Worm (Caenorhabditis elegans) whole organism, L1 larva: Measurements from ENCODE around the gene gadr-2.
A peak's percentile ranks its signal among the peaks of the same experiment; 100 is the strongest.

Experiments used
- C04F5.9 ChIP-seq: sonication (generic microtip); optimal IDR thresholded peaks from 2 replicates; lab custom pipeline; 2016; ENCODE audit warnings: missing genetic modification characterization, missing compliant biosample characterization
- C34B4.2 ChIP-seq: sonication (generic microtip); optimal IDR thresholded peaks from 2 replicates; lab custom pipeline; 2017; ENCODE audit warnings: mild to moderate bottlenecking, missing genetic modification characterization, missing compliant biosample characterization
- F16B12.6 ChIP-seq: fragments of 150-350 bp; optimal IDR thresholded peaks from 2 replicates; lab custom pipeline; 2014; ENCODE audit warnings: missing biosample characterization, missing genetic modification characterization
- Y116A8C.19 ChIP-seq: sonication (generic microtip); optimal IDR thresholded peaks from 2 replicates; lab custom pipeline; 2016; ENCODE audit warnings: missing compliant biosample characterization, missing genetic modification characterization, borderline replicate concordance
- alr-1 ChIP-seq: fragments of 200-800 bp; sonication (Bioruptor generic); optimal IDR thresholded peaks from 2 replicates; lab custom pipeline; 2018; ENCODE audit warnings: borderline replicate concordance, mild to moderate bottlenecking, missing genetic modification characterization, missing compliant biosample characterization
- aly-2 ChIP-seq: fragments of 150-350 bp; optimal IDR thresholded peaks from 2 replicates; lab custom pipeline; 2014; ENCODE audit warnings: missing biosample characterization, missing genetic modification characterization
- ama-1 ChIP-seq: fragments of 150-350 bp; optimal IDR thresholded peaks from 2 replicates; lab custom pipeline; 2014
- blmp-1 ChIP-seq: fragments of 150-350 bp; optimal IDR thresholded peaks from 2 replicates; lab custom pipeline; 2014; ENCODE audit warnings: missing biosample characterization, missing genetic modification characterization
- ceh-82 ChIP-seq, 3 experiments: fragments of 150-350 bp in 1 of 3; sonication (generic microtip) in 2 of 3; optimal IDR thresholded peaks; 2 replicates each; lab custom pipeline; 2014 to 2017; ENCODE audit warnings: missing biosample characterization in 3 of 3, missing genetic modification characterization in 3 of 3
- ceh-90 ChIP-seq: sonication (generic microtip); optimal IDR thresholded peaks from 2 replicates; lab custom pipeline; 2016; ENCODE audit warnings: missing genetic modification characterization, missing compliant biosample characterization
- ces-1 ChIP-seq: fragments of 150-350 bp; optimal IDR thresholded peaks from 2 replicates; lab custom pipeline; 2014; ENCODE audit warnings: missing biosample characterization, missing genetic modification reagents, missing genetic modification characterization
- dpl-1 ChIP-seq, 3 experiments: fragments of 150-350 bp in 2 of 3; sonication (generic microtip) in 1 of 3; optimal IDR thresholded peaks; 2 replicates each; lab custom pipeline; 2014 to 2017; ENCODE audit warnings: missing biosample characterization in 3 of 3, missing genetic modification characterization in 3 of 3, missing genetic modification reagents in 3 of 3
- dsc-1 ChIP-seq: sonication (generic microtip); optimal IDR thresholded peaks from 2 replicates; lab custom pipeline; 2016; ENCODE audit warnings: mild to moderate bottlenecking, missing genetic modification characterization, missing compliant biosample characterization
- efl-1 ChIP-seq, 4 experiments: fragments of 150-350 bp; optimal IDR thresholded peaks in 3 of 4; peaks in 1 of 4; 1 replicate in 1 of 4; 2 replicates in 3 of 4; lab custom pipeline; 2014; ENCODE audit warnings: missing biosample characterization in 2 of 4, missing genetic modification characterization in 2 of 4, missing genetic modification reagents in 2 of 4
- efl-3 ChIP-seq: fragments of 200-800 bp; sonication (Bioruptor generic); optimal IDR thresholded peaks from 2 replicates; lab custom pipeline; 2018; ENCODE audit warnings: mild to moderate bottlenecking, missing genetic modification characterization, missing compliant biosample characterization
- egl-13 ChIP-seq: sonication (generic microtip); optimal IDR thresholded peaks from 2 replicates; lab custom pipeline; 2016; ENCODE audit warnings: missing genotype, missing genetic modification reagents, missing genetic modification characterization, missing compliant biosample characterization
- egl-27 ChIP-seq, 2 experiments: fragments of 150-350 bp in 1 of 2; sonication (generic microtip); optimal IDR thresholded peaks; 3 replicates each; lab custom pipeline; 2017 to 2018; ENCODE audit warnings: missing biosample characterization in 2 of 2, missing genetic modification characterization in 2 of 2, missing genetic modification reagents in 2 of 2
- elt-3 ChIP-seq, 6 experiments: fragments of 150-350 bp in 1 of 6; sonication (generic microtip); optimal IDR thresholded peaks; 2 replicates each; lab custom pipeline; 2017 to 2018; ENCODE audit warnings: missing biosample characterization in 6 of 6, missing genetic modification characterization in 6 of 6, inconsistent platforms in 1 of 6
- fkh-10 ChIP-seq: sonication (generic microtip); optimal IDR thresholded peaks from 2 replicates; lab custom pipeline; 2017; ENCODE audit warnings: missing biosample characterization, missing genetic modification reagents, missing genetic modification characterization
- fkh-4 ChIP-seq: sonication (generic microtip); optimal IDR thresholded peaks from 2 replicates; lab custom pipeline; 2016; ENCODE audit warnings: missing compliant biosample characterization, missing genetic modification characterization, borderline replicate concordance
- fkh-8 ChIP-seq: sonication (generic microtip); optimal IDR thresholded peaks from 2 replicates; lab custom pipeline; 2016; ENCODE audit warnings: mild to moderate bottlenecking, missing genetic modification characterization, missing compliant biosample characterization
- irx-1 ChIP-seq: sonication (generic microtip); optimal IDR thresholded peaks from 2 replicates; lab custom pipeline; 2016; ENCODE audit warnings: missing genetic modification characterization, missing compliant biosample characterization
- lin-13 ChIP-seq: fragments of 150-350 bp; optimal IDR thresholded peaks from 2 replicates; lab custom pipeline; 2014; ENCODE audit warnings: missing biosample characterization, missing genetic modification reagents, missing genetic modification characterization
- lin-14 ChIP-seq: fragments of 200-800 bp; sonication (Bioruptor generic); optimal IDR thresholded peaks from 2 replicates; lab custom pipeline; 2018; ENCODE audit warnings: mild to moderate bottlenecking, missing genetic modification characterization, moderate library complexity, missing compliant biosample characterization
- lin-15B ChIP-seq: fragments of 150-350 bp; sonication (generic microtip); optimal IDR thresholded peaks from 3 replicates; lab custom pipeline; 2014; ENCODE audit warnings: missing biosample characterization, missing genetic modification characterization
- lin-35 ChIP-seq, 2 experiments: fragments of 150-350 bp; optimal IDR thresholded peaks; 2 replicates each; lab custom pipeline; 2014; ENCODE audit warnings: missing biosample characterization in 2 of 2, missing genetic modification characterization in 2 of 2, missing genetic modification reagents in 2 of 2
- lsy-2 ChIP-seq, 2 experiments: fragments of 150-350 bp; optimal IDR thresholded peaks; 2 replicates each; lab custom pipeline; 2014; ENCODE audit warnings: missing biosample characterization in 2 of 2, missing genetic modification characterization in 2 of 2
- mab-9 ChIP-seq: fragments of 200-800 bp; sonication (Bioruptor generic); IDR thresholded peaks from 2 replicates; pipeline ENCODE4 v1.3.6; 2022; ENCODE audit warnings: missing genetic modification reagents, missing genetic modification characterization, missing compliant biosample characterization
- mdl-1 ChIP-seq, 2 experiments: fragments of 150-350 bp; optimal IDR thresholded peaks; 2 replicates each; lab custom pipeline; 2014 to 2017; ENCODE audit warnings: missing biosample characterization in 2 of 2, missing genetic modification characterization in 2 of 2, inconsistent platforms in 1 of 2
- mep-1 ChIP-seq: fragments of 150-350 bp; optimal IDR thresholded peaks from 2 replicates; lab custom pipeline; 2014; ENCODE audit warnings: missing biosample characterization, missing genetic modification characterization
- nhr-11 ChIP-seq: fragments of 150-350 bp; optimal IDR thresholded peaks from 2 replicates; lab custom pipeline; 2014; ENCODE audit warnings: missing biosample characterization, missing genetic modification characterization
- nhr-12 ChIP-seq: sonication (generic microtip); optimal IDR thresholded peaks from 2 replicates; lab custom pipeline; 2017; ENCODE audit warnings: missing biosample characterization, missing genetic modification characterization
- nhr-19 ChIP-seq: fragments of 200-800 bp; sonication (Bioruptor generic); conservative IDR thresholded peaks from 2 replicates; pipeline ENCODE4 v1.3.6; 2022; ENCODE audit warnings: missing genetic modification characterization, missing compliant biosample characterization
- nhr-237 ChIP-seq: fragments of 150-350 bp; optimal IDR thresholded peaks from 2 replicates; lab custom pipeline; 2014; ENCODE audit warnings: missing biosample characterization, missing genetic modification characterization
- nhr-47 ChIP-seq: sonication (generic microtip); optimal IDR thresholded peaks from 2 replicates; lab custom pipeline; 2016; ENCODE audit warnings: mild to moderate bottlenecking, missing genetic modification characterization, moderate library complexity, missing compliant biosample characterization
- pag-3 ChIP-seq: sonication (generic microtip); optimal IDR thresholded peaks from 2 replicates; lab custom pipeline; 2017; ENCODE audit warnings: missing genetic modification characterization, mild to moderate bottlenecking, missing compliant biosample characterization, antibody characterized with exemption, borderline replicate concordance; ENCODE audit not compliant: insufficient read depth
- pax-3 ChIP-seq: fragments of 200-800 bp; sonication (Bioruptor generic); optimal IDR thresholded peaks from 2 replicates; lab custom pipeline; 2018; ENCODE audit warnings: mild to moderate bottlenecking, missing genetic modification characterization, moderate library complexity, missing compliant biosample characterization
- pqm-1 ChIP-seq: sonication (generic microtip); optimal IDR thresholded peaks from 3 replicates; lab custom pipeline; 2017; ENCODE audit warnings: missing biosample characterization, missing genetic modification characterization
- rnt-1 ChIP-seq: sonication (generic microtip); optimal IDR thresholded peaks from 2 replicates; lab custom pipeline; 2016; ENCODE audit warnings: mild to moderate bottlenecking, missing genetic modification characterization, moderate library complexity, missing compliant biosample characterization
- sox-4 ChIP-seq: sonication (generic microtip); optimal IDR thresholded peaks from 2 replicates; lab custom pipeline; 2016; ENCODE audit warnings: missing genetic modification characterization, missing compliant biosample characterization
- sptf-1 ChIP-seq: fragments of 150-350 bp; optimal IDR thresholded peaks from 2 replicates; lab custom pipeline; 2014; ENCODE audit warnings: missing biosample characterization, missing genetic modification characterization
- swsn-7 ChIP-seq: sonication (generic microtip); optimal IDR thresholded peaks from 2 replicates; lab custom pipeline; 2016; ENCODE audit warnings: missing genetic modification characterization, missing compliant biosample characterization
- tbx-2 ChIP-seq: sonication (generic microtip); optimal IDR thresholded peaks from 2 replicates; lab custom pipeline; 2016; ENCODE audit warnings: missing genetic modification characterization, missing compliant biosample characterization
- tlp-1 ChIP-seq: fragments of 150-350 bp; optimal IDR thresholded peaks from 2 replicates; lab custom pipeline; 2014; ENCODE audit warnings: missing biosample characterization, missing genetic modification characterization
- unc-130 ChIP-seq: fragments of 150-350 bp; optimal IDR thresholded peaks from 2 replicates; lab custom pipeline; 2017; ENCODE audit warnings: missing biosample characterization, missing genetic modification characterization, inconsistent platforms
- xbp-1 ChIP-seq: sonication (generic microtip); optimal IDR thresholded peaks from 2 replicates; lab custom pipeline; 2016; ENCODE audit warnings: missing genetic modification characterization, missing compliant biosample characterization
- zag-1 ChIP-seq: fragments of 150-350 bp; optimal IDR thresholded peaks from 2 replicates; lab custom pipeline; 2014; ENCODE audit warnings: missing biosample characterization, missing genetic modification characterization
- zip-4 ChIP-seq: fragments of 200-800 bp; sonication (Bioruptor generic); optimal IDR thresholded peaks from 2 replicates; lab custom pipeline; 2018; ENCODE audit warnings: mild to moderate bottlenecking, missing genetic modification characterization, moderate library complexity, missing compliant biosample characterization
- ztf-11 ChIP-seq, 2 experiments: sonication (generic microtip); optimal IDR thresholded peaks; 2 replicates each; lab custom pipeline; 2016 to 2017; ENCODE audit warnings: missing genetic modification characterization in 2 of 2, missing biosample characterization in 1 of 2, missing compliant biosample characterization in 1 of 2
- ztf-4 ChIP-seq: fragments of 150-350 bp; optimal IDR thresholded peaks from 2 replicates; lab custom pipeline; 2014; ENCODE audit warnings: missing biosample characterization, missing genetic modification characterization

The gadr-2 gene

ce11 chrIV:9451816-9452215, 33.1 kb downstream of the gadr-2 start:
- TF ChIP-seq blmp-1: no peak
- TF ChIP-seq ama-1 (lab: Kevin White, UChicago): no peak
- TF ChIP-seq sox-4 (tag; lab: Kevin White, UChicago): no peak
- TF ChIP-seq dpl-1 (GFP tag; optimal IDR thresholded peaks at IDR 0.05; lab: Kevin White, UChicago): no peak
- no peak for TF ChIP-seq irx-1 (tag; lab: Kevin White, UChicago)
- TF ChIP-seq lsy-2 (tag; optimal IDR thresholded peaks at IDR 0.05; lab: Kevin White, UChicago): no peak
- TF ChIP-seq pag-3: no peak
- no peak for TF ChIP-seq nhr-12 (tag; lab: Kevin White, UChicago)

ce11 chrIV:9450375-9450774, 34.6 kb downstream of the gadr-2 start, which contains the start of gene cpin-1:
Gene cpin-1, plus strand, starts transcription at chrIV:9450675.
- TF ChIP-seq F16B12.6: no peak
- TF ChIP-seq ceh-90: no peak
- TF ChIP-seq zip-4: no peak
- no peak for TF ChIP-seq sptf-1
- TF ChIP-seq blmp-1: peak; percentile 18
- TF ChIP-seq fkh-4 (tag; lab: Kevin White, UChicago): no peak
- no peak for TF ChIP-seq Y116A8C.19 (tag; lab: Kevin White, UChicago)
- no peak for TF ChIP-seq pqm-1 (tag; lab: Kevin White, UChicago)
- TF ChIP-seq mab-9: no peak
- no peak for TF ChIP-seq efl-1 (optimal IDR thresholded peaks at IDR 0.05; lab: Kevin White, UChicago)
- peak in 1 of 2 experiments; percentile 89 for TF ChIP-seq efl-1 (GFP tag; optimal IDR thresholded peaks at IDR 0.05 in 1 of 2; lab: Kevin White, UChicago)
- no peak for TF ChIP-seq xbp-1

ce11 chrIV:9447209-9447608, 37.7 kb downstream of the gadr-2 start, which contains the start of gene hsp-12.6:
Gene hsp-12.6, minus strand, starts transcription at chrIV:9447228.
- no peak for TF ChIP-seq nhr-11 (tag; lab: Kevin White, UChicago)
- no peak for TF ChIP-seq tbx-2 (tag; lab: Kevin White, UChicago)
- no peak for TF ChIP-seq ces-1 (GFP tag; lab: Kevin White, UChicago)
- TF ChIP-seq pax-3 (tag; lab: Kevin White, UChicago): no peak
- no peak for TF ChIP-seq fkh-8 (tag; lab: Kevin White, UChicago)
- TF ChIP-seq blmp-1: no peak
- TF ChIP-seq zag-1 (tag; lab: Kevin White, UChicago): no peak
- peak; percentile 52 for TF ChIP-seq rnt-1 (tag; lab: Kevin White, UChicago)
- TF ChIP-seq lin-35 (GFP tag; optimal IDR thresholded peaks at IDR 0.05; lab: Kevin White, UChicago): no peak
- no peak for TF ChIP-seq elt-3 (tag; optimal IDR thresholded peaks at IDR 0.05; lab: Kevin White, UChicago)
- no peak for TF ChIP-seq nhr-47
- no peak for TF ChIP-seq fkh-10
- TF ChIP-seq nhr-237: no peak
- no peak for TF ChIP-seq egl-13 (tag; lab: Kevin White, UChicago)
- TF ChIP-seq egl-27 (tag; optimal IDR thresholded peaks at IDR 0.05; lab: Kevin White, UChicago): no peak
- TF ChIP-seq sptf-1: no peak
- TF ChIP-seq C04F5.9 (tag; lab: Kevin White, UChicago): no peak
- peak; percentile 27; the same call in 1 of the 2 replicates for TF ChIP-seq nhr-19 (GFP tag; lab: Robert Waterston, UW)
- TF ChIP-seq C34B4.2: no peak
- TF ChIP-seq ceh-82 (tag; optimal IDR thresholded peaks at IDR 0.05; lab: Kevin White, UChicago): no peak
- no peak for TF ChIP-seq aly-2 (tag; lab: Kevin White, UChicago)
- TF ChIP-seq mep-1: no peak
- peak; percentile 79 for TF ChIP-seq lin-14 (GFP tag; lab: Kevin White, UChicago)
- TF ChIP-seq mdl-1 (tag; optimal IDR thresholded peaks at IDR 0.05; lab: Kevin White, UChicago): peak in 1 of 2 experiments; percentile 31
- peak; percentile 63 for TF ChIP-seq dsc-1 (tag; lab: Kevin White, UChicago)
- TF ChIP-seq lin-15B (tag; lab: Kevin White, UChicago): no peak
- TF ChIP-seq Y116A8C.19 (tag; lab: Kevin White, UChicago): no peak
- no peak for TF ChIP-seq efl-3 (GFP tag; lab: Kevin White, UChicago)
- no peak for TF ChIP-seq alr-1 (tag; lab: Kevin White, UChicago)
- TF ChIP-seq ztf-4 (tag; lab: Kevin White, UChicago): no peak
- no peak for TF ChIP-seq ztf-11 (tag; optimal IDR thresholded peaks at IDR 0.05; lab: Kevin White, UChicago)
- TF ChIP-seq lin-13: no peak
- TF ChIP-seq swsn-7: no peak
- no peak for TF ChIP-seq zip-4
- TF ChIP-seq dpl-1 (GFP tag; optimal IDR thresholded peaks at IDR 0.05; lab: Kevin White, UChicago): no peak
- TF ChIP-seq tlp-1 (tag; lab: Kevin White, UChicago): no peak
- TF ChIP-seq unc-130 (tag; lab: Kevin White, UChicago): no peak
